Worm (Caenorhabditis elegans): ENCODE measurements around the gene egli-1.

Gene egli-1

ce11 chrII:9273984-9274383 lies 49.8 kb upstream of the egli-1 start (continued):
- TF ChIP-seq hlh-30 (tag; optimal IDR thresholded peaks at IDR 0.05; ENCODE audit: insufficient read depth) = peak; percentile 99
- TF ChIP-seq lin-38 (GFP tag; IDR thresholded peaks at IDR 0.05) = peak; percentile 44; the same call in 1 of the 2 replicates
- no peak for TF ChIP-seq egl-27 (tag; optimal IDR thresholded peaks at IDR 0.05)
- TF ChIP-seq ZK337.2 (GFP tag; IDR thresholded peaks at IDR 0.05) = no peak
- TF ChIP-seq lin-1 (GFP tag; IDR thresholded peaks at IDR 0.05) = peak; percentile 83
- TF ChIP-seq tra-1 (GFP tag; IDR thresholded peaks at IDR 0.05) = peak; percentile 84
- TF ChIP-seq nhr-76 (tag; optimal IDR thresholded peaks at IDR 0.05) = no peak
- peak; percentile 65 for TF ChIP-seq T20F7.1 (GFP tag; optimal IDR thresholded peaks at IDR 0.05)
- TF ChIP-seq D1046.2 (GFP tag; IDR thresholded peaks at IDR 0.05) = 0 out of 2 replicates have a peak, but pooled peaks have one; percentile 35
- TF ChIP-seq mxl-3 (GFP tag; optimal IDR thresholded peaks at IDR 0.05) = peak; percentile 74
- TF ChIP-seq fos-1 (tag; optimal IDR thresholded peaks at IDR 0.05) = no peak
- TF ChIP-seq nhr-28 (tag; optimal IDR thresholded peaks at IDR 0.05) = peak; percentile 80
- no peak for TF ChIP-seq Y5F2A.4 (GFP tag; optimal IDR thresholded peaks at IDR 0.05)
- no peak for TF ChIP-seq snpc-4 (tag; optimal IDR thresholded peaks at IDR 0.05)
- peak; percentile 30 for TF ChIP-seq ama-1 (optimal IDR thresholded peaks at IDR 0.05)
- peak; percentile 77 for TF ChIP-seq T26A8.4 (GFP tag; IDR thresholded peaks at IDR 0.05)
- peak; percentile 62 for TF ChIP-seq dve-1 (tag; optimal IDR thresholded peaks at IDR 0.05; ENCODE audit: insufficient read depth)
- no peak for TF ChIP-seq R02D3.7 (tag; optimal IDR thresholded peaks at IDR 0.05)
- TF ChIP-seq set-16 (GFP tag; IDR thresholded peaks at IDR 0.05) = 0 out of 2 replicates have a peak, but pooled peaks have one; percentile 25
- peak; percentile 72; the same call in 1 of the 2 replicates for TF ChIP-seq nhr-42 (GFP tag; IDR thresholded peaks at IDR 0.05)
- TF ChIP-seq arid-1 (GFP tag; conservative IDR thresholded peaks at IDR 0.05) = peak; percentile 55; the same call in 1 of the 2 replicates
- TF ChIP-seq dmd-6 (GFP tag; IDR thresholded peaks at IDR 0.05) = peak; percentile 92
- TF ChIP-seq daf-16 (GFP tag; optimal IDR thresholded peaks at IDR 0.05) = peak; percentile 2 to 45
- peak; percentile 70 for TF ChIP-seq daf-16 (tag; optimal IDR thresholded peaks at IDR 0.05)
- TF ChIP-seq lin-13 (GFP tag; optimal IDR thresholded peaks at IDR 0.05) = peak; percentile 19
- peak; percentile 72 for TF ChIP-seq pha-4 (GFP tag; IDR thresholded peaks at IDR 0.05)
- TF ChIP-seq pha-4 (tag; optimal IDR thresholded peaks at IDR 0.05) = peak; percentile 55
- no peak for TF ChIP-seq lin-39 (tag; optimal IDR thresholded peaks at IDR 0.05)
- peak; percentile 78 for TF ChIP-seq aha-1 (tag)
- TF ChIP-seq spr-3 (GFP tag; optimal IDR thresholded peaks at IDR 0.05) = peak; percentile 30
- peak; percentile 50 to 91 for TF ChIP-seq mdl-1 (tag; optimal IDR thresholded peaks at IDR 0.05)
- peak; percentile 79 for TF ChIP-seq nhr-11 (tag; optimal IDR thresholded peaks at IDR 0.05)
- TF ChIP-seq ctbp-1 (GFP tag; IDR thresholded peaks at IDR 0.05) = peak; percentile 55; the same call in 1 of the 2 replicates
- peak in 1 of 2 experiments; percentile 99 for TF ChIP-seq unc-62 (GFP tag; optimal IDR thresholded peaks at IDR 0.05 in 1 of 2)
- TF ChIP-seq unc-62 (tag; optimal IDR thresholded peaks at IDR 0.05) = no peak
- peak; percentile 95 for TF ChIP-seq nhr-6 (tag; optimal IDR thresholded peaks at IDR 0.05)
- TF ChIP-seq daf-8 (GFP tag; IDR thresholded peaks at IDR 0.05) = no peak
- peak; percentile 53; the same call in 1 of the 2 replicates for TF ChIP-seq zfp-3 (GFP tag; conservative IDR thresholded peaks at IDR 0.05)
- peak; percentile 92 for TF ChIP-seq hmg-1.1 (GFP tag; IDR thresholded peaks at IDR 0.05)
- peak; percentile 82 for TF ChIP-seq mes-2 (tag; optimal IDR thresholded peaks at IDR 0.05; ENCODE audit: poor library complexity, severe bottlenecking)

ce11 chrII:9274734-9275133 lies 49.0 kb upstream of the egli-1 start:
- TF ChIP-seq Y48G9A.11 (GFP tag; IDR thresholded peaks at IDR 0.05) = no peak
- TF ChIP-seq spr-3 (GFP tag; optimal IDR thresholded peaks at IDR 0.05) = no peak
- TF ChIP-seq sdz-12 (GFP tag; optimal IDR thresholded peaks at IDR 0.05) = no peak
- no peak for TF ChIP-seq F49E8.2 (tag; optimal IDR thresholded peaks at IDR 0.05; ENCODE audit: borderline replicate concordance)
- no peak for TF ChIP-seq daf-8 (GFP tag; IDR thresholded peaks at IDR 0.05)
- no peak for TF ChIP-seq fos-1 (tag; optimal IDR thresholded peaks at IDR 0.05)
- TF ChIP-seq zfp-3 (GFP tag; conservative IDR thresholded peaks at IDR 0.05) = 0 out of 2 replicates have a peak, but pooled peaks have one; percentile 38
- TF ChIP-seq nhr-6 (tag; optimal IDR thresholded peaks at IDR 0.05) = no peak
- peak; percentile 2 for TF ChIP-seq T20F7.1 (GFP tag; optimal IDR thresholded peaks at IDR 0.05)
- no peak for TF ChIP-seq nhr-237 (tag; optimal IDR thresholded peaks at IDR 0.05)
- TF ChIP-seq ztf-7 (tag; optimal IDR thresholded peaks at IDR 0.05) = no peak
- no peak for TF ChIP-seq vab-7 (GFP tag; IDR thresholded peaks at IDR 0.05)
- no peak for TF ChIP-seq aly-2 (tag; optimal IDR thresholded peaks at IDR 0.05)
- no peak for TF ChIP-seq hlh-11 (tag; optimal IDR thresholded peaks at IDR 0.05)
- no peak for TF ChIP-seq lim-7 (GFP tag; IDR thresholded peaks at IDR 0.05)
- TF ChIP-seq mep-1 (tag; optimal IDR thresholded peaks at IDR 0.05) = peak; percentile 72
- no peak for TF ChIP-seq nhr-76 (tag; optimal IDR thresholded peaks at IDR 0.05)
- TF ChIP-seq lsy-2 (tag; optimal IDR thresholded peaks at IDR 0.05) = no peak
- peak; percentile 52 for TF ChIP-seq aha-1 (tag)
- no peak for TF ChIP-seq F44E2.7 (GFP tag; IDR thresholded peaks at IDR 0.05)
- TF ChIP-seq set-16 (GFP tag; IDR thresholded peaks at IDR 0.05) = no peak
